Worm (Caenorhabditis elegans) whole organism, young adult: ENCODE data around the gene F02D8.1.

Source experiments
- B0019.2 ChIP-seq: fragments of 200-800 bp; sonication (Bioruptor generic); conservative IDR thresholded peaks from 2 replicates; pipeline ENCODE4 v1.3.6; 2022; ENCODE audit warnings: missing genetic modification reagents, missing genetic modification characterization, missing compliant biosample characterization
- C17E4.6 ChIP-seq: fragments of 200-800 bp; sonication (Bioruptor generic); IDR thresholded peaks from 2 replicates; pipeline ENCODE4 v1.3.6; 2022; ENCODE audit warnings: missing genetic modification reagents, missing genetic modification characterization, missing compliant biosample characterization
- D2030.7 ChIP-seq: fragments of 200-800 bp; sonication (Bioruptor generic); IDR thresholded peaks from 2 replicates; pipeline ENCODE4 v1.3.6; 2022; ENCODE audit warnings: missing genetic modification reagents, missing genetic modification characterization, missing compliant biosample characterization
- F23B12.7 ChIP-seq: sonication (generic microtip); optimal IDR thresholded peaks from 2 replicates; lab custom pipeline; 2017; ENCODE audit warnings: missing genetic modification characterization, mild to moderate bottlenecking, missing compliant biosample characterization, antibody characterized with exemption, moderate library complexity; ENCODE audit not compliant: insufficient read depth
- F37B4.10 ChIP-seq: fragments of 200-800 bp; sonication (Bioruptor generic); IDR thresholded peaks from 2 replicates; pipeline ENCODE4 v1.3.6; 2022; ENCODE audit warnings: missing genetic modification characterization, missing compliant biosample characterization
- F57A8.1 ChIP-seq: fragments of 200-800 bp; sonication (Bioruptor generic); optimal IDR thresholded peaks from 2 replicates; lab custom pipeline; 2018; ENCODE audit warnings: mild to moderate bottlenecking, missing genetic modification characterization, moderate library complexity, missing compliant biosample characterization
- F57C9.4 ChIP-seq: sonication (generic microtip); optimal IDR thresholded peaks from 2 replicates; lab custom pipeline; 2017; ENCODE audit warnings: mild to moderate bottlenecking, missing genetic modification characterization, missing compliant biosample characterization
- K11D2.4 ChIP-seq: fragments of 200-800 bp; sonication (Bioruptor generic); IDR thresholded peaks from 2 replicates; pipeline ENCODE4 v1.3.6; 2022; ENCODE audit warnings: missing genetic modification reagents, missing genetic modification characterization, missing compliant biosample characterization
- Y53G8AR.9 ChIP-seq: fragments of 200-800 bp; sonication (Bioruptor generic); conservative IDR thresholded peaks from 2 replicates; pipeline ENCODE4 v1.3.6; 2022; ENCODE audit warnings: missing genetic modification reagents, missing genetic modification characterization, missing compliant biosample characterization
- Y56A3A.18 ChIP-seq: fragments of 200-800 bp; sonication (Bioruptor generic); IDR thresholded peaks from 2 replicates; pipeline ENCODE4 v1.3.6; 2022; ENCODE audit warnings: missing genetic modification reagents, missing genetic modification characterization, missing compliant biosample characterization
- akir-1 ChIP-seq: fragments of 200-800 bp; sonication (Bioruptor generic); optimal IDR thresholded peaks from 2 replicates; lab custom pipeline; 2018; ENCODE audit warnings: mild to moderate bottlenecking, missing genetic modification characterization, moderate library complexity, missing compliant biosample characterization
- ama-1 ChIP-seq, 3 experiments: fragments of 150-350 bp in 1 of 3; sonication (generic microtip) in 2 of 3; optimal IDR thresholded peaks; 2 replicates each; lab custom pipeline; 2014 to 2018; ENCODE audit warnings: missing biosample characterization in 2 of 3, missing genetic modification characterization in 2 of 3, missing genetic modification reagents in 2 of 3
- aptf-3 ChIP-seq: fragments of 200-800 bp; sonication (Bioruptor generic); IDR thresholded peaks from 2 replicates; pipeline ENCODE4 v1.3.6; 2022; ENCODE audit warnings: missing genetic modification characterization, missing compliant biosample characterization
- attf-6 ChIP-seq: fragments of 200-800 bp; sonication (Bioruptor generic); IDR thresholded peaks from 2 replicates; pipeline ENCODE4 v1.3.6; 2022; ENCODE audit warnings: missing genetic modification reagents, missing genetic modification characterization, missing compliant biosample characterization
- bed-2 ChIP-seq: fragments of 200-800 bp; sonication (Bioruptor generic); IDR thresholded peaks from 2 replicates; pipeline ENCODE4 v1.3.6; 2022; ENCODE audit warnings: missing genetic modification reagents, missing genetic modification characterization, missing compliant biosample characterization
- cebp-2 ChIP-seq: fragments of 200-800 bp; sonication (Bioruptor generic); IDR thresholded peaks from 2 replicates; pipeline ENCODE4 v1.3.6; 2022; ENCODE audit warnings: missing genetic modification characterization, missing compliant biosample characterization
- ceh-27 ChIP-seq: fragments of 200-800 bp; sonication (Bioruptor generic); optimal IDR thresholded peaks from 2 replicates; lab custom pipeline; 2018; ENCODE audit warnings: mild to moderate bottlenecking, missing genetic modification characterization, moderate library complexity, missing compliant biosample characterization
- ceh-40 ChIP-seq: fragments of 200-800 bp; sonication (Bioruptor generic); IDR thresholded peaks from 2 replicates; pipeline ENCODE4 v1.3.6; 2022; ENCODE audit warnings: missing genetic modification characterization, missing compliant biosample characterization
- ceh-79 ChIP-seq: sonication (generic microtip); optimal IDR thresholded peaks from 2 replicates; lab custom pipeline; 2017; ENCODE audit warnings: mild to moderate bottlenecking, missing genetic modification characterization, missing compliant biosample characterization
- ceh-91 ChIP-seq: fragments of 200-800 bp; sonication (Bioruptor generic); IDR thresholded peaks from 2 replicates; pipeline ENCODE4 v1.3.6; 2022; ENCODE audit warnings: missing genetic modification reagents, missing genetic modification characterization, missing compliant biosample characterization
- dox-1 ChIP-seq: fragments of 200-800 bp; sonication (Bioruptor generic); IDR thresholded peaks from 2 replicates; pipeline ENCODE4 v1.3.6; 2022; ENCODE audit warnings: missing genetic modification reagents, missing genetic modification characterization, missing compliant biosample characterization
- efl-1 ChIP-seq: fragments of 150-350 bp; optimal IDR thresholded peaks from 2 replicates; lab custom pipeline; 2014; ENCODE audit warnings: missing biosample characterization, missing genetic modification reagents, missing genetic modification characterization
- ekl-4 ChIP-seq: fragments of 200-800 bp; sonication (Bioruptor generic); IDR thresholded peaks from 2 replicates; pipeline ENCODE4 v1.3.6; 2022; ENCODE audit warnings: missing genetic modification reagents, missing genetic modification characterization, missing compliant biosample characterization
- fkh-3 ChIP-seq: sonication (generic microtip); optimal IDR thresholded peaks from 2 replicates; lab custom pipeline; 2016; ENCODE audit warnings: mild to moderate bottlenecking, missing genetic modification characterization, missing compliant biosample characterization
- hlh-26 ChIP-seq: fragments of 200-800 bp; sonication (Bioruptor generic); conservative IDR thresholded peaks from 2 replicates; pipeline ENCODE4 v1.3.6; 2022; ENCODE audit warnings: missing genetic modification reagents, missing genetic modification characterization, missing compliant biosample characterization
- lag-1 ChIP-seq: fragments of 200-800 bp; sonication (Bioruptor generic); IDR thresholded peaks from 2 replicates; pipeline ENCODE4 v1.3.6; 2022; ENCODE audit warnings: missing genetic modification reagents, missing genetic modification characterization, missing compliant biosample characterization
- let-607 ChIP-seq, 2 experiments: fragments of 200-800 bp in 1 of 2; sonication (Bioruptor generic) in 1 of 2; sonication (generic microtip) in 1 of 2; optimal IDR thresholded peaks; 2 replicates each; lab custom pipeline; 2016 to 2018; ENCODE audit warnings: mild to moderate bottlenecking in 2 of 2, missing compliant biosample characterization in 2 of 2, missing genetic modification characterization in 2 of 2, moderate library complexity in 2 of 2, missing genotype in 1 of 2
- lin-54 ChIP-seq: fragments of 200-800 bp; sonication (Bioruptor generic); optimal IDR thresholded peaks from 2 replicates; lab custom pipeline; 2018; ENCODE audit warnings: mild to moderate bottlenecking, missing genetic modification characterization, missing compliant biosample characterization
- lsy-27 ChIP-seq: sonication (generic microtip); optimal IDR thresholded peaks from 2 replicates; lab custom pipeline; 2017; ENCODE audit warnings: missing genetic modification characterization, mild to moderate bottlenecking, missing compliant biosample characterization, antibody characterized with exemption, missing genotype, borderline replicate concordance; ENCODE audit not compliant: insufficient read depth
- nfya-2 ChIP-seq: fragments of 200-800 bp; sonication (Bioruptor generic); IDR thresholded peaks from 2 replicates; pipeline ENCODE4 v1.3.6; 2022; ENCODE audit warnings: missing genetic modification reagents, missing genetic modification characterization, missing compliant biosample characterization
- nfyb-1 ChIP-seq: fragments of 200-800 bp; sonication (Bioruptor generic); IDR thresholded peaks from 2 replicates; pipeline ENCODE4 v1.3.6; 2022; ENCODE audit warnings: missing genetic modification reagents, missing genetic modification characterization, missing compliant biosample characterization
- nhr-90 ChIP-seq: sonication (generic microtip); optimal IDR thresholded peaks from 2 replicates; lab custom pipeline; 2016; ENCODE audit warnings: missing genotype, mild to moderate bottlenecking, missing genetic modification characterization, missing compliant biosample characterization
- rcor-1 ChIP-seq: fragments of 200-800 bp; sonication (Bioruptor generic); IDR thresholded peaks from 2 replicates; pipeline ENCODE4 v1.3.6; 2022; ENCODE audit warnings: missing genetic modification reagents, missing genetic modification characterization, missing compliant biosample characterization
- rec-8 ChIP-seq, 2 experiments: sonication (generic microtip); optimal IDR thresholded peaks; 2 replicates each; lab custom pipeline; 2016; ENCODE audit warnings: mild to moderate bottlenecking in 2 of 2, missing genetic modification characterization in 2 of 2, missing genetic modification reagents in 2 of 2, missing genotype in 2 of 2, missing biosample characterization in 1 of 2, missing compliant biosample characterization in 1 of 2, moderate library complexity in 1 of 2
- snpc-3.4 ChIP-seq: sonication (generic microtip); optimal IDR thresholded peaks from 2 replicates; lab custom pipeline; 2017; ENCODE audit warnings: missing genetic modification characterization, mild to moderate bottlenecking, missing compliant biosample characterization, antibody characterized with exemption, moderate library complexity, missing genotype, missing genetic modification reagents
- snpc-4 ChIP-seq, 5 experiments: fragments of 150-350 bp in 1 of 5; sonication (generic microtip) in 4 of 5; optimal IDR thresholded peaks; 2 replicates each; lab custom pipeline; 2014 to 2018; ENCODE audit warnings: missing genetic modification characterization in 5 of 5, missing biosample characterization in 3 of 5, antibody characterized with exemption in 2 of 5, mild to moderate bottlenecking in 2 of 5, missing compliant biosample characterization in 2 of 5, missing genotype in 2 of 5, moderate library complexity in 2 of 5, missing genetic modification reagents in 1 of 5
- somi-1 ChIP-seq: fragments of 200-800 bp; sonication (Bioruptor generic); optimal IDR thresholded peaks from 2 replicates; lab custom pipeline; 2018; ENCODE audit warnings: mild to moderate bottlenecking, missing genetic modification characterization, missing compliant biosample characterization
- sptf-2 ChIP-seq: fragments of 200-800 bp; sonication (Bioruptor generic); optimal IDR thresholded peaks from 2 replicates; lab custom pipeline; 2018; ENCODE audit warnings: mild to moderate bottlenecking, missing genetic modification characterization, missing compliant biosample characterization
- tbp1 ChIP-seq: fragments of 200-800 bp; sonication (Bioruptor generic); optimal IDR thresholded peaks from 2 replicates; lab custom pipeline; 2018; ENCODE audit warnings: mild to moderate bottlenecking, missing genetic modification characterization, missing compliant biosample characterization
- tlf-1 ChIP-seq: fragments of 200-800 bp; sonication (Bioruptor generic); optimal IDR thresholded peaks from 2 replicates; lab custom pipeline; 2018; ENCODE audit warnings: mild to moderate bottlenecking, missing genetic modification characterization, missing compliant biosample characterization
- unc-62 ChIP-seq: fragments of 150-350 bp; optimal IDR thresholded peaks from 2 replicates; lab custom pipeline; 2014; ENCODE audit warnings: missing biosample characterization, missing genetic modification reagents, missing genetic modification characterization
- zim-3 ChIP-seq: sonication (generic microtip); optimal IDR thresholded peaks from 2 replicates; lab custom pipeline; 2017; ENCODE audit warnings: mild to moderate bottlenecking, missing genetic modification characterization, moderate library complexity, missing compliant biosample characterization
- ztf-22 ChIP-seq: fragments of 200-800 bp; sonication (Bioruptor generic); optimal IDR thresholded peaks from 2 replicates; lab custom pipeline; 2018; ENCODE audit warnings: mild to moderate bottlenecking, missing genetic modification characterization, moderate library complexity, missing compliant biosample characterization

Gene F02D8.1

ce11 chrV:15001536-15001935 is 23.0 kb upstream of the F02D8.1 start (continued):
- TF ChIP-seq Y53G8AR.9 (GFP tag; lab: Robert Waterston, UW) (no peak), zim-3 (tag; lab: Kevin White, UChicago) (no peak), let-607 (tag; optimal IDR thresholded peaks at IDR 0.05; lab: Kevin White, UChicago) (no peak), K11D2.4 (GFP tag; lab: Robert Waterston, UW) (no peak), bed-2 (GFP tag; lab: Robert Waterston, UW) (no peak), rec-8 (tag; optimal IDR thresholded peaks at IDR 0.05; lab: Kevin White, UChicago) (no peak), attf-6 (peak; percentile 35; the same call in 1 of the 2 replicates)
- TF ChIP-seq, all 124 proteins: peak for 7

ce11 chrV:15000055-15000704 is 21.7 kb upstream of the F02D8.1 start, which contains the start of gene rps-16:
Gene rps-16, minus strand, starts transcription at chrV:15000541.
- peak; percentile 80 for TF ChIP-seq rcor-1
- TF ChIP-seq F37B4.10 (GFP tag; lab: Robert Waterston, UW): no peak
- peak; percentile 79 for TF ChIP-seq nfyb-1 (GFP tag; lab: Robert Waterston, UW)
- TF ChIP-seq dox-1: peak; percentile 63
- TF ChIP-seq snpc-4 (GFP tag; optimal IDR thresholded peaks at IDR 0.05; lab: Kevin White, UChicago): no peak
- TF ChIP-seq snpc-4 (tag; optimal IDR thresholded peaks at IDR 0.05; lab: Kevin White, UChicago): peak in 2 of 4 experiments; percentile 27 to 29
- TF ChIP-seq ceh-79: peak; percentile 28
- TF ChIP-seq ceh-40 (GFP tag; lab: Robert Waterston, UW): 0 out of 2 replicates have a peak, but pooled peaks have one; percentile 14
- peak; percentile 89 for TF ChIP-seq ekl-4
- no peak for TF ChIP-seq B0019.2
- TF ChIP-seq sptf-2 (GFP tag; lab: Kevin White, UChicago): no peak
- no peak for TF ChIP-seq ama-1 (optimal IDR thresholded peaks at IDR 0.05; lab: Kevin White, UChicago)
- peak; percentile 29 to 80 for TF ChIP-seq ama-1 (GFP tag; optimal IDR thresholded peaks at IDR 0.05; lab: Kevin White, UChicago)
- no peak for TF ChIP-seq somi-1 (GFP tag; lab: Kevin White, UChicago)
- TF ChIP-seq tbp1: peak; percentile 11
- TF ChIP-seq efl-1 (GFP tag; lab: Kevin White, UChicago): peak; percentile 3
- no peak for TF ChIP-seq zim-3 (tag; lab: Kevin White, UChicago)
- no peak for TF ChIP-seq hlh-26 (GFP tag; lab: Robert Waterston, UW)
- no peak for TF ChIP-seq D2030.7 (GFP tag; lab: Robert Waterston, UW)
- TF ChIP-seq nhr-90 (tag; lab: Kevin White, UChicago): no peak
- TF ChIP-seq ceh-27 (GFP tag; lab: Kevin White, UChicago): no peak
- peak; percentile 35 for TF ChIP-seq F57A8.1 (GFP tag; lab: Kevin White, UChicago)
- TF ChIP-seq fkh-3 (tag; lab: Kevin White, UChicago): peak; percentile 89
- no peak for TF ChIP-seq F23B12.7 (tag; lab: Kevin White, UChicago)
- TF ChIP-seq F57C9.4 (tag; lab: Kevin White, UChicago): no peak
- TF ChIP-seq nfya-2: no peak
- TF ChIP-seq ztf-22 (GFP tag; lab: Kevin White, UChicago): no peak
- TF ChIP-seq cebp-2: peak; percentile 87; the same call in 1 of the 2 replicates
- peak; percentile 44 for TF ChIP-seq snpc-3.4 (tag; lab: Kevin White, UChicago)
- TF ChIP-seq lag-1: no peak
- no peak for TF ChIP-seq lsy-27 (tag; lab: Kevin White, UChicago)
- TF ChIP-seq ceh-91 (GFP tag; lab: Robert Waterston, UW): no peak
- TF ChIP-seq aptf-3 (GFP tag; lab: Robert Waterston, UW): no peak
- TF ChIP-seq akir-1: no peak
- TF ChIP-seq tlf-1 (GFP tag; lab: Kevin White, UChicago): peak; percentile 61
- TF ChIP-seq Y53G8AR.9 (GFP tag; lab: Robert Waterston, UW): peak; percentile 77; the same call in 1 of the 2 replicates
- TF ChIP-seq C17E4.6 (GFP tag; lab: Robert Waterston, UW): 0 out of 2 replicates have a peak, but pooled peaks have one; percentile 17
- peak; percentile 39 for TF ChIP-seq lin-54 (GFP tag; lab: Kevin White, UChicago)
- no peak for TF ChIP-seq unc-62 (GFP tag; lab: Kevin White, UChicago)
- TF ChIP-seq Y56A3A.18 (GFP tag; lab: Robert Waterston, UW): peak; percentile 67
